Fruit fly (Drosophila melanogaster): ENCODE results near the gene PpD3.

PpD3 gene

DNA sequence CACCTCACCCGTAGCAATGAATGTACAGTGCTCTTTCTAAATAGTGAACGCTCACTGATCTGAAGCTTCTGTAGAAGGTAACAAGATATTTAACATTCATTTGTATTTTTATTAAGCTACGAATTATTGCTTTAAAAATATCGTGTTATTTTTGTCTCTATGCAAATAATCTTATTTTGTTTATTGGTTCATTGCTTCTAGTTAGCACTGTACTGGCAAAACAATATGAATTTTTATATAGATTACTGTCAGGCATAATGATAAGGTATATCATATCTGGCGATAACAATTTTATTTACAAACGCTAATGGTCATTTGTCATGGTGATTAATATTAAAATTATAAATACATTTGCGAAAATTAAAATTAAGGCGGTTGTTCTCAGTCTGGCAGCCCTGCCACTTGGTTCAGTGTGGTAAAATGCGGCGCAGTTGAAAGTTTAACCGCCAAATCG is 23.9 kb downstream of the PpD3 start, which contains the start of gene CG9471 (continued):
- TF ChIP-seq Hr39 (optimal IDR thresholded peaks at IDR 0.05) (no peak), CG33557 (GFP tag; optimal IDR thresholded peaks at IDR 0.05) (peak; percentile 82), amos (GFP tag; IDR thresholded peaks at IDR 0.05; ENCODE audit: partially characterized antibody) (no peak), Lim3 (GFP tag; IDR thresholded peaks at IDR 0.05) (peak; percentile 65; the same call in 1 of the 2 replicates), CG9932 (GFP tag; IDR thresholded peaks at IDR 0.05) (peak; percentile 93), sim (GFP tag; IDR thresholded peaks at IDR 0.05) (peak; percentile 73), CG12659 (GFP tag; optimal IDR thresholded peaks at IDR 0.05) (peak; percentile 93), Fer2 (tag; optimal IDR thresholded peaks at IDR 0.05) (peak; percentile 85), bsh (GFP tag; optimal IDR thresholded peaks at IDR 0.05) (peak; percentile 73 to 93), CG17912 (GFP tag; optimal IDR thresholded peaks at IDR 0.05) (peak; percentile 77), Ets97D (GFP tag; optimal IDR thresholded peaks at IDR 0.05) (peak; percentile 70), da (GFP tag; optimal IDR thresholded peaks at IDR 0.05) (peak; percentile 61), CG14710 (tag; optimal IDR thresholded peaks at IDR 0.05) (peak; percentile 86), cas (GFP tag; IDR thresholded peaks at IDR 0.05) (peak; percentile 91), Asciz (GFP tag; optimal IDR thresholded peaks at IDR 0.05) (peak; percentile 81), NfI (GFP tag; optimal IDR thresholded peaks at IDR 0.05) (peak; percentile 91), ham (GFP tag; IDR thresholded peaks at IDR 0.05) (peak; percentile 71; the same call in 1 of the 2 replicates), ato (GFP tag; IDR thresholded peaks at IDR 0.05; ENCODE audit: partially characterized antibody) (no peak), Scr (GFP tag; IDR thresholded peaks at IDR 0.05; ENCODE audit: partially characterized antibody) (no peak), B-H2 (GFP tag; optimal IDR thresholded peaks at IDR 0.05) (peak; percentile 91), CG14014 (GFP tag; IDR thresholded peaks at IDR 0.05) (peak; percentile 93), CG14860 (GFP tag; IDR thresholded peaks at IDR 0.05; ENCODE audit: partially characterized antibody) (no peak), CG1024 (GFP tag; IDR thresholded peaks at IDR 0.05) (peak; percentile 56; the same call in 1 of the 2 replicates), sr (GFP tag; IDR thresholded peaks at IDR 0.05) (peak; percentile 48; the same call in 1 of the 3 replicates), luna (GFP tag; optimal IDR thresholded peaks at IDR 0.05) (peak; percentile 72), kni (GFP tag; optimal IDR thresholded peaks at IDR 0.05) (peak; percentile 30), CG4360 (GFP tag; IDR thresholded peaks at IDR 0.05) (peak; percentile 61), CG10654 (GFP tag; optimal IDR thresholded peaks at IDR 0.05) (peak; percentile 89), CG12236 (GFP tag; optimal IDR thresholded peaks at IDR 0.05) (peak; percentile 81), bowl (GFP tag; IDR thresholded peaks at IDR 0.05) (peak; percentile 85), CG2116 (GFP tag; optimal IDR thresholded peaks at IDR 0.05) (peak; percentile 69), CG10147 (GFP tag; optimal IDR thresholded peaks at IDR 0.05) (peak; percentile 82), grn (GFP tag; optimal IDR thresholded peaks at IDR 0.05) (peak; percentile 82), CG13296 (GFP tag; optimal IDR thresholded peaks at IDR 0.05) (peak; percentile 91), crc (GFP tag; optimal IDR thresholded peaks at IDR 0.05) (peak; percentile 85), wdn (GFP tag; IDR thresholded peaks at IDR 0.05) (peak; percentile 89), wek (GFP tag; optimal IDR thresholded peaks at IDR 0.05) (peak; percentile 73), CG9797 (GFP tag; optimal IDR thresholded peaks at IDR 0.05) (no peak), CG11398 (GFP tag; optimal IDR thresholded peaks at IDR 0.05) (peak; percentile 35), Usf (GFP tag; optimal IDR thresholded peaks at IDR 0.05) (peak; percentile 73), H15 (GFP tag; IDR thresholded peaks at IDR 0.05) (peak; percentile 94), Antp (GFP tag; optimal IDR thresholded peaks at IDR 0.05) (peak; percentile 89), CG31388 (GFP tag; optimal IDR thresholded peaks at IDR 0.05) (peak; percentile 57), fd3F (GFP tag; optimal IDR thresholded peaks at IDR 0.05) (peak; percentile 89), ttk (GFP tag; IDR thresholded peaks at IDR 0.05) (peak; percentile 87), fd64A (GFP tag; optimal IDR thresholded peaks at IDR 0.05) (peak; percentile 41), dimm (GFP tag; IDR thresholded peaks at IDR 0.05) (peak; percentile 68; the same call in 1 of the 2 replicates), trem (tag; optimal IDR thresholded peaks at IDR 0.05) (peak; percentile 90), CG4328 (GFP tag; optimal IDR thresholded peaks at IDR 0.05) (peak; percentile 83), CG12071 (GFP tag; optimal IDR thresholded peaks at IDR 0.05) (peak; percentile 88), Deaf1 (tag; optimal IDR thresholded peaks at IDR 0.05) (peak; percentile 73)

Data from whole organism, embryonic.